Fruit fly (Drosophila melanogaster) whole organism, prepupa: Measurements from ENCODE around the gene CG2938.
"Not testable (repeated sequence)": the region's sequence is repeated elsewhere in the genome, so short reads cannot be mapped to it uniquely, and the experiment has no call there.

Experiments
- Blimp-1 ChIP-seq: fragments of 200-800 bp; sonication (Bioruptor generic); optimal IDR thresholded peaks from 3 replicates; lab custom pipeline; 2017; ENCODE audit warnings: missing biosample characterization, missing genetic modification characterization, mild to moderate bottlenecking, moderate library complexity, missing genetic modification reagents
- CG10631 ChIP-seq: fragments of 200-800 bp; sonication (Bioruptor generic); optimal IDR thresholded peaks from 2 replicates; lab custom pipeline; 2016; ENCODE audit warnings: missing biosample characterization, missing genetic modification characterization
- CG11762 ChIP-seq: fragments of 200-800 bp; sonication (Bioruptor generic); optimal IDR thresholded peaks from 3 replicates; lab custom pipeline; 2016; ENCODE audit warnings: missing biosample characterization, missing genetic modification characterization; ENCODE audit not compliant: insufficient read depth
- CG15336 ChIP-seq: fragments of 200-800 bp; sonication (Bioruptor generic); IDR thresholded peaks from 2 replicates; pipeline ENCODE4 v1.3.6; 2022; ENCODE audit warnings: missing biosample characterization, missing genetic modification characterization
- CG16779 ChIP-seq: fragments of 200-800 bp; sonication (Bioruptor generic); optimal IDR thresholded peaks from 3 replicates; lab custom pipeline; 2017; ENCODE audit warnings: missing biosample characterization, mild to moderate bottlenecking, missing genetic modification characterization
- CG3032 ChIP-seq: fragments of 200-800 bp; optimal IDR thresholded peaks from 2 replicates; lab custom pipeline; 2019; ENCODE audit warnings: missing biosample characterization, mild to moderate bottlenecking, missing genetic modification characterization, moderate library complexity
- CG31627 ChIP-seq: fragments of 200-800 bp; sonication (Bioruptor generic); optimal IDR thresholded peaks from 3 replicates; lab custom pipeline; 2016; ENCODE audit warnings: missing biosample characterization, missing genetic modification characterization
- CG32006 ChIP-seq: fragments of 200-800 bp; sonication (Bioruptor generic); optimal IDR thresholded peaks from 3 replicates; lab custom pipeline; 2017; ENCODE audit warnings: missing biosample characterization, mild to moderate bottlenecking, missing genetic modification characterization
- CG34406 ChIP-seq: fragments of 200-800 bp; sonication (Bioruptor generic); optimal IDR thresholded peaks from 3 replicates; lab custom pipeline; 2016; ENCODE audit warnings: missing biosample characterization, missing genetic modification characterization
- CG4318 ChIP-seq: fragments of 200-800 bp; sonication (Bioruptor generic); optimal IDR thresholded peaks from 3 replicates; lab custom pipeline; 2017; ENCODE audit warnings: missing biosample characterization, mild to moderate bottlenecking, missing genetic modification characterization
- CG6163 ChIP-seq: fragments of 200-800 bp; sonication (Bioruptor generic); IDR thresholded peaks from 3 replicates; pipeline ENCODE4 v1.3.6; 2022; ENCODE audit warnings: missing biosample characterization, missing genetic modification characterization
- CG6276 ChIP-seq: fragments of 200-800 bp; sonication (Bioruptor generic); optimal IDR thresholded peaks from 2 replicates; lab custom pipeline; 2017; ENCODE audit warnings: missing biosample characterization, mild to moderate bottlenecking, missing genetic modification characterization
- CG6792 ChIP-seq: fragments of 200-800 bp; sonication (Bioruptor generic); optimal IDR thresholded peaks from 3 replicates; lab custom pipeline; 2016; ENCODE audit warnings: missing biosample characterization, missing genetic modification characterization
- CG6854 ChIP-seq: fragments of 200-800 bp; sonication (Bioruptor generic); optimal IDR thresholded peaks from 2 replicates; lab custom pipeline; 2017; ENCODE audit warnings: missing biosample characterization, mild to moderate bottlenecking, missing genetic modification characterization
- CG7368 ChIP-seq: fragments of 200-800 bp; sonication (Bioruptor generic); optimal IDR thresholded peaks from 3 replicates; lab custom pipeline; 2016; ENCODE audit warnings: missing biosample characterization, missing genetic modification characterization
- CG8119 ChIP-seq: fragments of 200-800 bp; sonication (Bioruptor generic); IDR thresholded peaks from 3 replicates; pipeline ENCODE4 v1.3.6; 2022; ENCODE audit warnings: missing biosample characterization, missing genetic modification characterization
- CG8319 ChIP-seq: fragments of 200-800 bp; sonication (Bioruptor generic); optimal IDR thresholded peaks from 3 replicates; lab custom pipeline; 2016; ENCODE audit warnings: missing biosample characterization, missing genetic modification characterization
- CG8632 ChIP-seq: fragments of 200-800 bp; sonication (Bioruptor generic); optimal IDR thresholded peaks from 3 replicates; lab custom pipeline; 2016; ENCODE audit warnings: missing biosample characterization, missing genetic modification characterization
- Eip75B ChIP-seq: fragments of 200-800 bp; sonication (Bioruptor generic); optimal IDR thresholded peaks from 3 replicates; lab custom pipeline; 2016; ENCODE audit warnings: missing biosample characterization, missing genetic modification characterization
- Eip78C ChIP-seq: fragments of 200-800 bp; sonication (Bioruptor generic); peaks from one replicate; lab custom pipeline; 2016; ENCODE audit warnings: missing biosample characterization, missing genetic modification characterization
- Eip93F ChIP-seq: fragments of 200-800 bp; sonication (Bioruptor generic); optimal IDR thresholded peaks from 2 replicates; lab custom pipeline; 2016; ENCODE audit warnings: missing biosample characterization, mild to moderate bottlenecking, missing genetic modification characterization
- Ets21C ChIP-seq: fragments of 200-800 bp; sonication (Bioruptor generic); optimal IDR thresholded peaks from 3 replicates; lab custom pipeline; 2016; ENCODE audit warnings: missing biosample characterization, missing genetic modification characterization
- Ets96B ChIP-seq: fragments of 200-800 bp; optimal IDR thresholded peaks from 2 replicates; lab custom pipeline; 2019; ENCODE audit warnings: missing biosample characterization, mild to moderate bottlenecking, missing genetic modification characterization, moderate library complexity
- Gug ChIP-seq: fragments of 200-800 bp; sonication (Bioruptor generic); IDR thresholded peaks from 2 replicates; pipeline ENCODE4 v1.3.6; 2022; ENCODE audit warnings: missing biosample characterization, missing genetic modification characterization
- Hr38 ChIP-seq: sonication (Bioruptor generic); optimal IDR thresholded peaks from 2 replicates; lab custom pipeline; 2016; ENCODE audit warnings: missing biosample characterization, missing genetic modification characterization
- Hr39 ChIP-seq: fragments of 200-800 bp; sonication (Bioruptor generic); optimal IDR thresholded peaks from 2 replicates; lab custom pipeline; 2016; ENCODE audit warnings: missing biosample characterization, missing genetic modification characterization
- Hr4 ChIP-seq: fragments of 200-800 bp; sonication (Bioruptor generic); optimal IDR thresholded peaks from 3 replicates; lab custom pipeline; 2016; ENCODE audit warnings: missing biosample characterization, missing genetic modification characterization
- Lpt ChIP-seq: fragments of 200-800 bp; sonication (Bioruptor generic); optimal IDR thresholded peaks from 3 replicates; lab custom pipeline; 2016; ENCODE audit warnings: missing biosample characterization, missing genetic modification characterization
- Met ChIP-seq: fragments of 200-800 bp; sonication (Bioruptor generic); optimal IDR thresholded peaks from 3 replicates; lab custom pipeline; 2016; ENCODE audit warnings: missing biosample characterization, missing genetic modification characterization
- Sox14 ChIP-seq: fragments of 200-800 bp; sonication (Bioruptor generic); optimal IDR thresholded peaks from 3 replicates; lab custom pipeline; 2016; ENCODE audit warnings: missing biosample characterization, missing genetic modification characterization
- Sox15 ChIP-seq: fragments of 200-800 bp; sonication (Bioruptor generic); optimal IDR thresholded peaks from 3 replicates; lab custom pipeline; 2016; ENCODE audit warnings: missing biosample characterization, missing genetic modification characterization
- achi ChIP-seq: fragments of 200-800 bp; sonication (Bioruptor generic); optimal IDR thresholded peaks from 3 replicates; lab custom pipeline; 2016; ENCODE audit warnings: missing biosample characterization, missing genetic modification characterization
- acj6 ChIP-seq: fragments of 200-800 bp; sonication (Bioruptor generic); optimal IDR thresholded peaks from 3 replicates; lab custom pipeline; 2016; ENCODE audit warnings: missing biosample characterization, missing genetic modification characterization
- cyc ChIP-seq: fragments of 200-800 bp; sonication (Bioruptor generic); optimal IDR thresholded peaks from 3 replicates; lab custom pipeline; 2016; ENCODE audit warnings: missing biosample characterization, missing genetic modification characterization
- dac ChIP-seq: fragments of 200-800 bp; sonication (Bioruptor generic); optimal IDR thresholded peaks from 2 replicates; lab custom pipeline; 2017; ENCODE audit warnings: missing biosample characterization, mild to moderate bottlenecking, missing genetic modification characterization
- dsx ChIP-seq: fragments of 200-800 bp; optimal IDR thresholded peaks from 3 replicates; lab custom pipeline; 2019; ENCODE audit warnings: missing biosample characterization, mild to moderate bottlenecking, missing genetic modification characterization, moderate library complexity; ENCODE audit not compliant: poor library complexity, severe bottlenecking
- esn ChIP-seq: fragments of 200-800 bp; sonication (Bioruptor generic); optimal IDR thresholded peaks from 2 replicates; lab custom pipeline; 2016; ENCODE audit warnings: missing biosample characterization, mild to moderate bottlenecking, missing genetic modification characterization, moderate library complexity
- fkh ChIP-seq: fragments of 200-800 bp; sonication (Bioruptor generic); optimal IDR thresholded peaks from 3 replicates; lab custom pipeline; 2017; ENCODE audit warnings: missing biosample characterization, mild to moderate bottlenecking, missing genetic modification characterization, moderate library complexity
- lz ChIP-seq: fragments of 200-800 bp; sonication (Bioruptor generic); optimal IDR thresholded peaks from 3 replicates; lab custom pipeline; 2016; ENCODE audit warnings: missing biosample characterization, missing genetic modification characterization
- net ChIP-seq: fragments of 200-800 bp; sonication (Bioruptor generic); optimal IDR thresholded peaks from 3 replicates; lab custom pipeline; 2016; ENCODE audit warnings: missing biosample characterization, missing genetic modification characterization
- pdm3 ChIP-seq: fragments of 200-800 bp; sonication (Bioruptor generic); optimal IDR thresholded peaks from 3 replicates; lab custom pipeline; 2016; ENCODE audit warnings: missing biosample characterization, missing genetic modification characterization
- salr ChIP-seq, 2 experiments: fragments of 200-800 bp; sonication (Bioruptor generic); optimal IDR thresholded peaks; 3 replicates each; lab custom pipeline; 2016 to 2018; ENCODE audit warnings: missing biosample characterization in 2 of 2, missing genetic modification characterization in 2 of 2, mild to moderate bottlenecking in 1 of 2
- spab ChIP-seq: fragments of 200-800 bp; sonication (Bioruptor generic); optimal IDR thresholded peaks from 2 replicates; lab custom pipeline; 2017; ENCODE audit warnings: missing biosample characterization, mild to moderate bottlenecking, missing genetic modification characterization, missing genetic modification reagents
- ss ChIP-seq, 2 experiments: fragments of 200-800 bp; sonication (Bioruptor generic); optimal IDR thresholded peaks; 2 replicates in 1 of 2; 3 replicates in 1 of 2; lab custom pipeline; 2017 to 2018; ENCODE audit warnings: mild to moderate bottlenecking in 2 of 2, missing biosample characterization in 2 of 2, missing genetic modification characterization in 2 of 2, moderate library complexity in 1 of 2
- svp ChIP-seq: fragments of 200-800 bp; sonication (Bioruptor generic); peaks from one replicate; lab custom pipeline; 2016; ENCODE audit warnings: missing biosample characterization, missing genetic modification characterization
- topi ChIP-seq: fragments of 200-800 bp; sonication (Bioruptor generic); optimal IDR thresholded peaks from 3 replicates; lab custom pipeline; 2016; ENCODE audit warnings: missing biosample characterization, missing genetic modification characterization
- vri ChIP-seq: fragments of 200-800 bp; sonication (Bioruptor generic); optimal IDR thresholded peaks from 3 replicates; lab custom pipeline; 2016; ENCODE audit warnings: missing biosample characterization, mild to moderate bottlenecking, missing genetic modification characterization

The CG2938 gene

DNA sequence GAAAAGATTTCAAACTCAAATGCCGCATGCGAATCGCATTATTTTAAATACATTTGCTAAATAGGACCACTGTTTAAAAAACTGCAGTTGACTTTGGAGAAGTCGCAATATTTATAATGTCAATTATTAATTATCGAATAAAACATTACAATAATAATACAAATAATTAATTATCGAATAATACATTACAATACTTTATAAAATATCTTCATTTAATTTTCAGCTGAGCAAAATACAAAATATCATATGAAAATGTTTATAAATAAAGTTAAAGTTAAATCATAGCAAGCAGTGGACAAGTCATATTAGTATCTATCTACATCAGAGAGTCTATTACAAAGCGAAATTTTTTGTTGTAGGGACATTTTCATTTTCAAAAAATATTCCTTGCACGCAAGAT, 8.5 kb upstream of the CG2938 start, which contains the start of gene Gem4c:
Gene Gem4c (plus strand): TSS at position 301 of the 400 bp plus-strand sequence.
- not testable (repeated sequence) for TF ChIP-seq CG3032 (tag; lab: Kevin White, UChicago); ss (GFP tag; optimal IDR thresholded peaks at IDR 0.05; lab: Kevin White, UChicago); Hr38

DNA sequence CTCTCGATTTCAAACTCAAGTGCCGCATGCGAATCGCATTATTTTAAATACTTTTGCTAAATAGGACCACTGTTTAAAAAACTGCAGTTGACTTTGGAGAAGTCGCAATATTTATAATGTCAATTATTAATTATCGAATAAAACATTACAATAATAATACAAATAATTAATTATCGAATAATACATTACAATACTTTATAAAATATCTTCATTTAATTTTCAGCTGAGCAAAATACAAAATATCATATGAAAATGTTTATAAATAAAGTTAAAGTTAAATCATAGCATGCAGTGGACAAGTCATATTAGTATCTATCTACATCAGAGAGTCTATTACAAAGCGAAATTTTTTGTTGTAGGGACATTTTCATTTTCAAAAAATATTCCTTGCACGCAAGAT, 4.3 kb upstream of the CG2938 start, which contains the start of gene Gem4b:
Gene Gem4b (plus strand): TSS at position 301 of the 400 bp plus-strand sequence.
- not testable (repeated sequence) for TF ChIP-seq Hr38; CG34406 (GFP tag; lab: Kevin White, UChicago); Eip93F

DNA sequence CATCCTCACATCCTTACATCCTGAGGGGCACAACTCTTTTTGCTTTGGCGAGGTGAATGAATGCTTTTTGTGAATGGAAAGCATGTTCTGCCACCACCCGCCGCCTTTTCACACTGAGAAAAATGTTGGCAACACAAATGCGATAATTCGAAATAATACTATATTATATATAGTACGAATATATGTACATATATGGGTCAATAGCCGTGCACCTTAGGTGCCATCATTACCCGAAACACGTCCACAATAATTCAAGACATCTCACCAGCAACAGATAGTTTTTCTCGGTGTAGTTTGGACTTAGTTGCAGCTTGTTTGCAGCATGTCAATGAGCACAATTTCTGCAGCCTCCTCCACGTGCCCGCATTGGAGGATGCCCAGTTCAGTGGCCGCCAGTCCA, 4.6 kb downstream of the CG2938 start:
- no peak for TF ChIP-seq Ets21C (GFP tag; lab: Kevin White, UChicago)
- TF ChIP-seq CG6276 (GFP tag; lab: Kevin White, UChicago), result peak; percentile 51
- TF ChIP-seq CG11762 (GFP tag; lab: Kevin White, UChicago), result peak; percentile 6
- peak; percentile 77 for TF ChIP-seq CG32006 (GFP tag; lab: Kevin White, UChicago)
- peak; percentile 27 for TF ChIP-seq Met (GFP tag; lab: Kevin White, UChicago)
- TF ChIP-seq CG6163 (GFP tag; lab: Robert Waterston, UW), result peak; percentile 79
- TF ChIP-seq CG31627 (GFP tag; lab: Kevin White, UChicago), result no peak
- peak; percentile 32 for TF ChIP-seq CG4318 (GFP tag; lab: Kevin White, UChicago)
- peak; percentile 63 for TF ChIP-seq achi (GFP tag; lab: Kevin White, UChicago)
- peak; percentile 63 for TF ChIP-seq dsx (GFP tag; lab: Kevin White, UChicago)
- peak; percentile 24 for TF ChIP-seq lz
- TF ChIP-seq svp (GFP tag; lab: Kevin White, UChicago), result peak; percentile 54
- TF ChIP-seq Hr4 (GFP tag; lab: Kevin White, UChicago), result peak; percentile 64
- no peak for TF ChIP-seq CG7368
- TF ChIP-seq acj6 (GFP tag; lab: Kevin White, UChicago), result peak; percentile 61
- TF ChIP-seq net (GFP tag; lab: Kevin White, UChicago), result peak; percentile 27
- peak; percentile 23 for TF ChIP-seq topi (GFP tag; lab: Kevin White, UChicago)
- TF ChIP-seq CG16779, result peak; percentile 16
- peak; percentile 24 for TF ChIP-seq Eip75B (GFP tag; lab: Kevin White, UChicago)
- TF ChIP-seq Sox15, result no peak
- peak; percentile 76 for TF ChIP-seq CG15336 (GFP tag; lab: Robert Waterston, UW)
- peak; percentile 19 for TF ChIP-seq Sox14 (GFP tag; lab: Kevin White, UChicago)
- TF ChIP-seq CG8632 (GFP tag; lab: Kevin White, UChicago), result peak; percentile 31
- TF ChIP-seq spab (GFP tag; lab: Kevin White, UChicago), result peak; percentile 52
- TF ChIP-seq CG8319 (GFP tag; lab: Kevin White, UChicago), result no peak
- TF ChIP-seq Gug (GFP tag; lab: Robert Waterston, UW), result peak; percentile 59
- no peak for TF ChIP-seq vri (GFP tag; lab: Kevin White, UChicago)
- peak; percentile 29 to 43 for TF ChIP-seq ss (GFP tag; optimal IDR thresholded peaks at IDR 0.05; lab: Kevin White, UChicago)
- TF ChIP-seq pdm3 (GFP tag; lab: Kevin White, UChicago), result peak; percentile 28
- no peak for TF ChIP-seq Hr38
- no peak for TF ChIP-seq fkh (GFP tag; lab: Kevin White, UChicago)
- no peak for TF ChIP-seq CG6792 (GFP tag; lab: Kevin White, UChicago)
- peak; percentile 75 for TF ChIP-seq Eip78C (GFP tag; lab: Kevin White, UChicago)
- peak; percentile 51 for TF ChIP-seq Lpt
- TF ChIP-seq Hr39 (GFP tag; lab: Kevin White, UChicago), result peak; percentile 12
- TF ChIP-seq salr (GFP tag; optimal IDR thresholded peaks at IDR 0.05; lab: Kevin White, UChicago), result peak in 1 of 2 experiments; percentile 33
- no peak for TF ChIP-seq Eip93F
- TF ChIP-seq CG6854 (GFP tag; lab: Kevin White, UChicago), result no peak
- peak; percentile 29 for TF ChIP-seq CG34406 (GFP tag; lab: Kevin White, UChicago)
- peak; percentile 3 for TF ChIP-seq cyc (GFP tag; lab: Kevin White, UChicago)
- TF ChIP-seq esn, result peak; percentile 26
- peak; percentile 36 for TF ChIP-seq dac (GFP tag; lab: Kevin White, UChicago)
- TF ChIP-seq CG8119 (GFP tag; lab: Robert Waterston, UW), result peak; percentile 71
- TF ChIP-seq Blimp-1 (GFP tag; lab: Kevin White, UChicago), result no peak
- peak; percentile 55 for TF ChIP-seq Ets96B (tag; lab: Kevin White, UChicago)
- peak; percentile 57 for TF ChIP-seq CG10631 (GFP tag; lab: Kevin White, UChicago)
